Worm (Caenorhabditis elegans): ENCODE results near the gene Y41E3.13.

DNA sequence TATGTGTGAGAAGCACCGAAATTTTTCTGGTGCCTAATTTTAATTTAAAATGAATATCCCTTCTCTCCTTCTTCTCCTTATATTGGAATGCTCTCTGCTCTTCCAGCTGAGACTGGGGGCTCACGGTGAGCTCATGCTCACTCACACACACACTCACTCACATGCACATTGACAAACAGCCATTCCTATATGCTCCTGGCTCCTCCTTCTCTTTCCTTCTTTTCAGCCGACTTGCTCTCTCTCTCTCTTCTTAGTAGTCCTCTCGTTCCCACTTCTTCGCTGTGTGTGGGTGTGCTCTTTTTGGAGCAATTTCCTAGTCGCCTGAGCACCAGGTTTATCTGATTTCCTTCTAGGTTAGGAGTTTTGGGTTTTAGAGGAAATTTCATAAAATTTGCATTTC is 37.1 kb upstream of the Y41E3.13 start:
- TF ChIP-seq him-1 (tag; optimal IDR thresholded peaks at IDR 0.05) = peak; percentile 10
- TF ChIP-seq dao-5 (tag; optimal IDR thresholded peaks at IDR 0.05) = no peak
